Fruit fly (Drosophila melanogaster): ENCODE results near the gene CG46339.

dm6 chr3R:26871852-26872251 is 43.7 kb upstream of the CG46339 start, which contains the start of gene SPARC:
- TF ChIP-seq Myc (optimal IDR thresholded peaks at IDR 0.05) (no peak), ttk (optimal IDR thresholded peaks at IDR 0.05) (no peak), Sin3A (optimal IDR thresholded peaks at IDR 0.05) (no peak)
